Worm (Caenorhabditis elegans) whole organism, midembryonic: ENCODE data around the gene rap-3.

ENCODE experiments used
- T22C8.4 ChIP-seq: fragments of 200-800 bp; sonication (Bioruptor generic); IDR thresholded peaks from 2 replicates; pipeline ENCODE4 v1.3.6; 2022; ENCODE audit warnings: missing genetic modification characterization, missing compliant biosample characterization
- flt-1 ChIP-seq: fragments of 200-800 bp; sonication (Bioruptor generic); IDR thresholded peaks from 2 replicates; pipeline ENCODE4 v1.3.6; 2022; ENCODE audit warnings: missing genetic modification characterization, missing compliant biosample characterization
- klf-2 ChIP-seq: fragments of 200-800 bp; sonication (Bioruptor generic); conservative IDR thresholded peaks from 2 replicates; pipeline ENCODE4 v1.3.6; 2022; ENCODE audit warnings: missing genetic modification reagents, missing genetic modification characterization, missing compliant biosample characterization
- med-1 ChIP-seq: sonication (generic microtip); optimal IDR thresholded peaks from 2 replicates; lab custom pipeline; 2017; ENCODE audit warnings: missing genetic modification characterization, mild to moderate bottlenecking, missing compliant biosample characterization, antibody characterized with exemption, missing genetic modification reagents; ENCODE audit not compliant: insufficient read depth
- ref-1 ChIP-seq: fragments of 200-800 bp; sonication (Bioruptor generic); conservative IDR thresholded peaks from 2 replicates; pipeline ENCODE4 v1.3.6; 2022; ENCODE audit warnings: missing genetic modification reagents, missing genetic modification characterization, missing compliant biosample characterization
- tab-1 ChIP-seq: fragments of 200-800 bp; sonication (Bioruptor generic); IDR thresholded peaks from 2 replicates; pipeline ENCODE4 v1.3.6; 2022; ENCODE audit warnings: missing genetic modification characterization, missing compliant biosample characterization
- ztf-23 ChIP-seq: fragments of 200-800 bp; sonication (Bioruptor generic); IDR thresholded peaks from 2 replicates; pipeline ENCODE4 v1.3.6; 2022; ENCODE audit warnings: missing genetic modification reagents, missing genetic modification characterization, missing compliant biosample characterization
- ztf-29 ChIP-seq: fragments of 200-800 bp; sonication (Bioruptor generic); IDR thresholded peaks from 2 replicates; pipeline ENCODE4 v1.3.6; 2022; ENCODE audit warnings: missing genetic modification reagents, missing genetic modification characterization, missing compliant biosample characterization

DNA sequence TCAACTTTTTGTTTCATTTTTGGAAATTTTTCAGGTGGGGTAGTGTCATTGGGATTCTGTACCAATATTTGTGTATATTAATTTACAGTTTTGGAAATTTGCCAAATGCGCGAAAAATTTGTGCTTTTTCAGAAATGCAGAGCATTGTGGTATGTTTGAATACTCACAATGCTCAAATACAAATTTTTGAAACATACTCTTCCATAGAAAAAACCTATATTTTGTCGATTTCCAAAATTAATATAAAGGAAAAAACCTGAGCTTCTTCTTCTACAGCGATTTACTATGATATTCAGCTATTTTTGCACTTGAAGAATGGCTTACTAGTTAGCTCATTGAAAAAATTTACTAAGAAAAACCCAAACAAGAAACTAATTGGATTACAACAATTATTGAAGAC lies 35.9 kb downstream of the rap-3 start:
- TF ChIP-seq ref-1 (no peak), klf-2 (no peak), flt-1 (no peak), T22C8.4 (GFP tag; lab: Robert Waterston, UW) (no peak), tab-1 (GFP tag; lab: Robert Waterston, UW) (no peak), ztf-29 (GFP tag; lab: Robert Waterston, UW) (no peak), med-1 (no peak), ztf-23 (GFP tag; lab: Robert Waterston, UW) (no peak)
